Fruit fly (Drosophila melanogaster) whole organism, embryonic: Measurements from ENCODE around the gene CG7970.
A peak's percentile ranks its signal among the peaks of the same experiment; 100 is the strongest.

ENCODE experiments used
- Adf1 ChIP-seq: fragments of 200-800 bp; sonication (Bioruptor generic); IDR thresholded peaks from 2 replicates; pipeline ENCODE4 v1.3.6; 2022; ENCODE audit warnings: missing biosample characterization, missing genetic modification characterization
- Bgb ChIP-seq: fragments of 200-800 bp; sonication (Bioruptor generic); IDR thresholded peaks from 2 replicates; pipeline ENCODE4 v1.3.6; 2022; ENCODE audit warnings: missing biosample characterization, missing genetic modification characterization; ENCODE audit not compliant: partially characterized antibody
- Blimp-1 ChIP-seq: fragments of 200-800 bp; sonication (Bioruptor generic); optimal IDR thresholded peaks from 3 replicates; lab custom pipeline; 2018; ENCODE audit warnings: missing biosample characterization, missing genetic modification characterization, mild to moderate bottlenecking, moderate library complexity, missing genetic modification reagents
- CG10321 ChIP-seq: fragments of 200-800 bp; sonication (Bioruptor generic); IDR thresholded peaks from 2 replicates; pipeline ENCODE4 v1.3.6; 2022; ENCODE audit warnings: missing biosample characterization, missing genetic modification characterization
- CG10654 ChIP-seq: fragments of 200-800 bp; sonication (Bioruptor generic); optimal IDR thresholded peaks from 2 replicates; lab custom pipeline; 2016; ENCODE audit warnings: missing biosample characterization, missing genetic modification characterization
- CG11398 ChIP-seq: fragments of 200-800 bp; sonication (Bioruptor generic); optimal IDR thresholded peaks from 2 replicates; lab custom pipeline; 2016; ENCODE audit warnings: missing biosample characterization, missing genetic modification characterization
- CG11504 ChIP-seq: fragments of 200-800 bp; sonication (Bioruptor generic); optimal IDR thresholded peaks from 3 replicates; lab custom pipeline; 2019; ENCODE audit warnings: missing biosample characterization, mild to moderate bottlenecking, missing genetic modification characterization, moderate library complexity
- CG12236 ChIP-seq: fragments of 200-800 bp; sonication (Bioruptor generic); optimal IDR thresholded peaks from 2 replicates; lab custom pipeline; 2016; ENCODE audit warnings: missing biosample characterization, missing genetic modification characterization
- CG12391 ChIP-seq: fragments of 200-800 bp; sonication (Bioruptor generic); optimal IDR thresholded peaks from 3 replicates; lab custom pipeline; 2018; ENCODE audit warnings: missing biosample characterization, mild to moderate bottlenecking, missing genetic modification characterization, moderate library complexity
- CG17359 ChIP-seq: fragments of 200-800 bp; sonication (Bioruptor generic); optimal IDR thresholded peaks from 3 replicates; lab custom pipeline; 2018; ENCODE audit warnings: missing biosample characterization, mild to moderate bottlenecking, missing genetic modification characterization, moderate library complexity
- CG17361 ChIP-seq: fragments of 200-800 bp; sonication (Bioruptor generic); IDR thresholded peaks from 3 replicates; pipeline ENCODE4 v1.3.6; 2022; ENCODE audit warnings: missing biosample characterization, missing genetic modification characterization
- CG17912 ChIP-seq: fragments of 200-800 bp; sonication (Bioruptor generic); optimal IDR thresholded peaks from 2 replicates; lab custom pipeline; 2018; ENCODE audit warnings: missing biosample characterization, mild to moderate bottlenecking, missing genetic modification characterization
- CG18011 ChIP-seq: fragments of 200-800 bp; sonication (Bioruptor generic); optimal IDR thresholded peaks from 2 replicates; lab custom pipeline; 2017; ENCODE audit warnings: missing biosample characterization, missing genetic modification characterization, mild to moderate bottlenecking, moderate library complexity, missing genotype
- CG2120 ChIP-seq: fragments of 200-800 bp; sonication (Bioruptor generic); optimal IDR thresholded peaks from 3 replicates; lab custom pipeline; 2016; ENCODE audit warnings: missing biosample characterization, missing genetic modification characterization
- CG2202 ChIP-seq: fragments of 200-800 bp; sonication (Bioruptor generic); optimal IDR thresholded peaks from 2 replicates; lab custom pipeline; 2018; ENCODE audit warnings: missing biosample characterization, mild to moderate bottlenecking, missing genetic modification characterization
- CG2889 ChIP-seq: fragments of 200-800 bp; sonication (Bioruptor generic); IDR thresholded peaks from 3 replicates; pipeline ENCODE4 v1.3.6; 2022; ENCODE audit warnings: missing biosample characterization, missing genetic modification characterization
- CG34422 ChIP-seq: fragments of 200-800 bp; sonication (Bioruptor generic); IDR thresholded peaks from 3 replicates; pipeline ENCODE4 v1.3.6; 2022; ENCODE audit warnings: missing biosample characterization, missing genetic modification characterization
- CG43689 ChIP-seq: fragments of 200-800 bp; sonication (Bioruptor generic); IDR thresholded peaks from 2 replicates; pipeline ENCODE4 v1.3.6; 2022; ENCODE audit warnings: missing biosample characterization, missing genetic modification characterization
- CG4730 ChIP-seq: fragments of 200-800 bp; sonication (Bioruptor generic); IDR thresholded peaks from 2 replicates; pipeline ENCODE4 v1.3.6; 2022; ENCODE audit warnings: missing biosample characterization, missing genetic modification characterization
- CG7745 ChIP-seq: fragments of 200-800 bp; sonication (Bioruptor generic); optimal IDR thresholded peaks from 2 replicates; lab custom pipeline; 2018; ENCODE audit warnings: missing biosample characterization, mild to moderate bottlenecking, missing genetic modification characterization, moderate library complexity
- CG7839 ChIP-seq: fragments of 200-800 bp; sonication (Bioruptor generic); optimal IDR thresholded peaks from 3 replicates; lab custom pipeline; 2018; ENCODE audit warnings: missing biosample characterization, mild to moderate bottlenecking, missing genetic modification characterization, moderate library complexity
- CG7987 ChIP-seq: fragments of 200-800 bp; sonication (Bioruptor generic); optimal IDR thresholded peaks from 2 replicates; lab custom pipeline; 2018; ENCODE audit warnings: missing biosample characterization, mild to moderate bottlenecking, missing genetic modification characterization, moderate library complexity
- D ChIP-seq, 2 experiments: fragments of 200-800 bp in 1 of 2; fragments of >200 bp in 1 of 2; sonication (Bioruptor generic) in 1 of 2; optimal IDR thresholded peaks; 2 replicates in 1 of 2; 3 replicates in 1 of 2; lab custom pipeline; 2017; ENCODE audit warnings: mild to moderate bottlenecking in 1 of 2, missing biosample characterization in 1 of 2, missing genetic modification characterization in 1 of 2, missing genetic modification reagents in 1 of 2
- Dref ChIP-seq: fragments of 200-800 bp; sonication (Bioruptor generic); IDR thresholded peaks from 2 replicates; pipeline ENCODE4 v1.3.6; 2022; ENCODE audit warnings: missing biosample characterization, missing genetic modification characterization
- Ets97D ChIP-seq: fragments of 200-800 bp; sonication (Bioruptor generic); optimal IDR thresholded peaks from 3 replicates; lab custom pipeline; 2016; ENCODE audit warnings: missing biosample characterization, missing genetic modification characterization
- HmgD ChIP-seq: fragments of 200-800 bp; sonication (Bioruptor generic); optimal IDR thresholded peaks from 3 replicates; lab custom pipeline; 2016; ENCODE audit warnings: missing biosample characterization, missing genetic modification characterization
- Hmr ChIP-seq: fragments of 200-800 bp; sonication (Bioruptor generic); optimal IDR thresholded peaks from 3 replicates; lab custom pipeline; 2017; ENCODE audit warnings: mild to moderate bottlenecking, missing biosample characterization, missing genetic modification reagents, missing genetic modification characterization
- MTF-1 ChIP-seq: fragments of 200-800 bp; sonication (Bioruptor generic); optimal IDR thresholded peaks from 2 replicates; lab custom pipeline; 2018; ENCODE audit warnings: missing biosample characterization, mild to moderate bottlenecking, missing genetic modification characterization, borderline replicate concordance
- NFAT ChIP-seq: fragments of 200-800 bp; sonication (Bioruptor generic); IDR thresholded peaks from 2 replicates; pipeline ENCODE4 v1.3.6; 2022; ENCODE audit warnings: missing biosample characterization, missing genetic modification characterization
- Oli ChIP-seq: fragments of 200-800 bp; sonication (Bioruptor generic); optimal IDR thresholded peaks from 2 replicates; lab custom pipeline; 2018; ENCODE audit warnings: missing biosample characterization, mild to moderate bottlenecking, missing genetic modification characterization, moderate library complexity
- az2 ChIP-seq: fragments of 200-800 bp; sonication (Bioruptor generic); optimal IDR thresholded peaks from 3 replicates; lab custom pipeline; 2016; ENCODE audit warnings: missing biosample characterization, missing genetic modification characterization
- cwo ChIP-seq: fragments of 200-800 bp; sonication (Bioruptor generic); optimal IDR thresholded peaks from 3 replicates; lab custom pipeline; 2017; ENCODE audit warnings: missing biosample characterization, missing genetic modification characterization, mild to moderate bottlenecking, moderate library complexity, missing genetic modification reagents
- dimm ChIP-seq: fragments of 200-800 bp; sonication (Bioruptor generic); IDR thresholded peaks from 2 replicates; pipeline ENCODE4 v1.3.6; 2022; ENCODE audit warnings: missing biosample characterization, missing genetic modification characterization
- eve ChIP-seq, 2 experiments: fragments of >200 bp; optimal IDR thresholded peaks; 2 replicates each; lab custom pipeline; 2017; ENCODE audit warnings: missing biosample characterization in 2 of 2, missing genetic modification characterization in 2 of 2
- fd3F ChIP-seq: fragments of 200-800 bp; sonication (Bioruptor generic); optimal IDR thresholded peaks from 2 replicates; lab custom pipeline; 2018; ENCODE audit warnings: missing biosample characterization, mild to moderate bottlenecking, missing genetic modification characterization, moderate library complexity
- gfzf ChIP-seq: fragments of 200-800 bp; sonication (Bioruptor generic); optimal IDR thresholded peaks from 2 replicates; lab custom pipeline; 2016; ENCODE audit warnings: missing biosample characterization, mild to moderate bottlenecking, missing genetic modification characterization, moderate library complexity
- gsb-n ChIP-seq: fragments of 200-800 bp; sonication (Bioruptor generic); optimal IDR thresholded peaks from 3 replicates; lab custom pipeline; 2018; ENCODE audit warnings: missing biosample characterization, mild to moderate bottlenecking, missing genetic modification characterization
- lbe ChIP-seq: fragments of 200-800 bp; sonication (Bioruptor generic); optimal IDR thresholded peaks from 2 replicates; lab custom pipeline; 2016; ENCODE audit warnings: missing biosample characterization, mild to moderate bottlenecking, missing genetic modification characterization
- mirr ChIP-seq: fragments of 200-800 bp; sonication (Bioruptor generic); optimal IDR thresholded peaks from 3 replicates; lab custom pipeline; 2018; ENCODE audit warnings: missing biosample characterization, mild to moderate bottlenecking, missing genetic modification characterization
- nau ChIP-seq: fragments of 200-800 bp; sonication (Bioruptor generic); optimal IDR thresholded peaks from 3 replicates; lab custom pipeline; 2017; ENCODE audit warnings: missing biosample characterization, mild to moderate bottlenecking, missing genetic modification characterization, missing genetic modification reagents
- odd ChIP-seq: fragments of 200-800 bp; sonication (Bioruptor generic); optimal IDR thresholded peaks from 2 replicates; lab custom pipeline; 2017; ENCODE audit warnings: missing biosample characterization, mild to moderate bottlenecking, missing genetic modification characterization
- otp ChIP-seq: fragments of 200-800 bp; sonication (Bioruptor generic); IDR thresholded peaks from 3 replicates; pipeline ENCODE4, ENCODE4 v1.3.6; 2022; ENCODE audit warnings: missing biosample characterization, missing genetic modification characterization
- pita ChIP-seq: fragments of 200-800 bp; sonication (Bioruptor generic); optimal IDR thresholded peaks from 2 replicates; lab custom pipeline; 2017; ENCODE audit warnings: missing biosample characterization, mild to moderate bottlenecking, missing genetic modification characterization
- salm ChIP-seq: fragments of 200-800 bp; sonication (Bioruptor generic); optimal IDR thresholded peaks from 2 replicates; lab custom pipeline; 2018; ENCODE audit warnings: missing biosample characterization, mild to moderate bottlenecking, missing genetic modification characterization
- slbo ChIP-seq: fragments of 200-800 bp; sonication (Bioruptor generic); IDR thresholded peaks from 2 replicates; pipeline ENCODE4 v1.3.6; 2022; ENCODE audit warnings: missing biosample characterization, missing genetic modification characterization
- sob ChIP-seq: fragments of 200-800 bp; sonication (Bioruptor generic); IDR thresholded peaks from 2 replicates; pipeline ENCODE4 v1.3.6; 2022; ENCODE audit warnings: missing biosample characterization, missing genetic modification characterization
- ssp ChIP-seq: fragments of 200-800 bp; sonication (Bioruptor generic); IDR thresholded peaks from 2 replicates; pipeline ENCODE4 v1.3.6; 2022; ENCODE audit warnings: missing biosample characterization, missing genetic modification characterization
- sug ChIP-seq: fragments of 200-800 bp; optimal IDR thresholded peaks from 2 replicates; lab custom pipeline; 2019; ENCODE audit warnings: missing biosample characterization, mild to moderate bottlenecking, missing genetic modification characterization, moderate library complexity
- unc-4 ChIP-seq: fragments of 200-800 bp; sonication (Bioruptor generic); IDR thresholded peaks from 2 replicates; pipeline ENCODE4 v1.3.6; 2022; ENCODE audit warnings: missing biosample characterization, missing genetic modification characterization; ENCODE audit not compliant: partially characterized antibody

The CG7970 gene

dm6 chr3L:1618116-1618727 is 34.3 kb upstream of the CG7970 start, which contains the start of the genes CG13926, ABCB7 and CG33230 (continued):
- TF ChIP-seq nau (GFP tag; lab: Kevin White, UChicago) = no peak
- TF ChIP-seq D (optimal IDR thresholded peaks at IDR 0.05; lab: Kevin White, UChicago) = no peak
- no peak for TF ChIP-seq D (GFP tag; optimal IDR thresholded peaks at IDR 0.05; lab: Kevin White, UChicago)
- no peak for TF ChIP-seq HmgD
- 0 out of 2 replicates have a peak, but pooled peaks have one; percentile 10 for TF ChIP-seq Dref (GFP tag; lab: Robert Waterston, UW)
- TF ChIP-seq CG7745 = no peak
- TF ChIP-seq odd (GFP tag; lab: Kevin White, UChicago) = no peak
- no peak for TF ChIP-seq CG10654 (GFP tag; lab: Kevin White, UChicago)
- TF ChIP-seq dimm (GFP tag; lab: Robert Waterston, UW) = no peak
- no peak for TF ChIP-seq Oli
- TF ChIP-seq Hmr (GFP tag; lab: Kevin White, UChicago) = peak; percentile 31
- TF ChIP-seq sug (tag; lab: Kevin White, UChicago) = peak; percentile 60
- TF ChIP-seq fd3F (GFP tag; lab: Kevin White, UChicago) = no peak
- no peak for TF ChIP-seq NFAT
- no peak for TF ChIP-seq salm (tag; lab: Kevin White, UChicago)
- no peak for TF ChIP-seq CG18011 (GFP tag; lab: Kevin White, UChicago)
- no peak for TF ChIP-seq otp (GFP tag; lab: Robert Waterston, UW)
- TF ChIP-seq CG43689 (GFP tag; lab: Robert Waterston, UW) = no peak
- TF ChIP-seq CG12236 (GFP tag; lab: Kevin White, UChicago) = no peak
- TF ChIP-seq sob (GFP tag; lab: Robert Waterston, UW) = no peak
- no peak for TF ChIP-seq CG11398 (GFP tag; lab: Kevin White, UChicago)
- TF ChIP-seq CG11504 (tag; lab: Kevin White, UChicago) = no peak
- TF ChIP-seq pita (GFP tag; lab: Kevin White, UChicago) = no peak
- no peak for TF ChIP-seq gfzf (GFP tag; lab: Kevin White, UChicago)
- no peak for TF ChIP-seq lbe (GFP tag; lab: Kevin White, UChicago)
- TF ChIP-seq Adf1 (GFP tag; lab: Robert Waterston, UW) = peak; percentile 20; the same call in 1 of the 2 replicates
- no peak for TF ChIP-seq eve (GFP tag; optimal IDR thresholded peaks at IDR 0.05; lab: Kevin White, UChicago)
- TF ChIP-seq cwo (GFP tag; lab: Kevin White, UChicago) = peak; percentile 50
- TF ChIP-seq Ets97D (GFP tag; lab: Kevin White, UChicago) = peak; percentile 1
- no peak for TF ChIP-seq MTF-1 (GFP tag; lab: Kevin White, UChicago)
- TF ChIP-seq CG10321 = no peak
- no peak for TF ChIP-seq CG17359
- no peak for TF ChIP-seq mirr (GFP tag; lab: Kevin White, UChicago)
- TF ChIP-seq CG2202 (tag; lab: Kevin White, UChicago) = no peak
- TF ChIP-seq CG4730 = no peak
- no peak for TF ChIP-seq CG2889 (GFP tag; lab: Robert Waterston, UW)
- peak; percentile 47 for TF ChIP-seq Bgb
- TF ChIP-seq CG17361 (GFP tag; lab: Robert Waterston, UW) = no peak; the same call in 2 of the 3 replicates
- peak; percentile 39; the same call in 1 of the 2 replicates for TF ChIP-seq slbo
- TF ChIP-seq CG7987 (GFP tag; lab: Kevin White, UChicago) = no peak
- no peak for TF ChIP-seq CG7839 (tag; lab: Kevin White, UChicago)
- no peak for TF ChIP-seq ssp
- TF ChIP-seq CG12391 (tag; lab: Kevin White, UChicago) = peak; percentile 55
- TF ChIP-seq CG2120 (GFP tag; lab: Kevin White, UChicago) = peak; percentile 71
- TF ChIP-seq gsb-n (tag; lab: Kevin White, UChicago) = peak; percentile 83
- TF ChIP-seq CG34422 (GFP tag; lab: Robert Waterston, UW) = peak; percentile 60; the same call in 2 of the 3 replicates
- TF ChIP-seq unc-4 (GFP tag; lab: Robert Waterston, UW) = 0 out of 2 replicates have a peak, but pooled peaks have one; percentile 38
- no peak for TF ChIP-seq Blimp-1
- TF ChIP-seq CG17912 (GFP tag; lab: Kevin White, UChicago) = no peak
- TF ChIP-seq az2 (GFP tag; lab: Kevin White, UChicago) = peak; percentile 8
